Worm (Caenorhabditis elegans) whole organism, midembryonic: ENCODE results near the gene C17H11.6.

ENCODE experiments used
- T22C8.4 ChIP-seq: fragments of 200-800 bp; sonication (Bioruptor generic); IDR thresholded peaks from 2 replicates; pipeline ENCODE4 v1.3.6; 2022; ENCODE audit warnings: missing genetic modification characterization, missing compliant biosample characterization
- flt-1 ChIP-seq: fragments of 200-800 bp; sonication (Bioruptor generic); IDR thresholded peaks from 2 replicates; pipeline ENCODE4 v1.3.6; 2022; ENCODE audit warnings: missing genetic modification characterization, missing compliant biosample characterization
- med-1 ChIP-seq: sonication (generic microtip); optimal IDR thresholded peaks from 2 replicates; lab custom pipeline; 2017; ENCODE audit warnings: missing genetic modification characterization, mild to moderate bottlenecking, missing compliant biosample characterization, antibody characterized with exemption, missing genetic modification reagents; ENCODE audit not compliant: insufficient read depth
- ref-1 ChIP-seq: fragments of 200-800 bp; sonication (Bioruptor generic); conservative IDR thresholded peaks from 2 replicates; pipeline ENCODE4 v1.3.6; 2022; ENCODE audit warnings: missing genetic modification reagents, missing genetic modification characterization, missing compliant biosample characterization
- tab-1 ChIP-seq: fragments of 200-800 bp; sonication (Bioruptor generic); IDR thresholded peaks from 2 replicates; pipeline ENCODE4 v1.3.6; 2022; ENCODE audit warnings: missing genetic modification characterization, missing compliant biosample characterization
- ztf-23 ChIP-seq: fragments of 200-800 bp; sonication (Bioruptor generic); IDR thresholded peaks from 2 replicates; pipeline ENCODE4 v1.3.6; 2022; ENCODE audit warnings: missing genetic modification reagents, missing genetic modification characterization, missing compliant biosample characterization
- ztf-29 ChIP-seq: fragments of 200-800 bp; sonication (Bioruptor generic); IDR thresholded peaks from 2 replicates; pipeline ENCODE4 v1.3.6; 2022; ENCODE audit warnings: missing genetic modification reagents, missing genetic modification characterization, missing compliant biosample characterization

DNA sequence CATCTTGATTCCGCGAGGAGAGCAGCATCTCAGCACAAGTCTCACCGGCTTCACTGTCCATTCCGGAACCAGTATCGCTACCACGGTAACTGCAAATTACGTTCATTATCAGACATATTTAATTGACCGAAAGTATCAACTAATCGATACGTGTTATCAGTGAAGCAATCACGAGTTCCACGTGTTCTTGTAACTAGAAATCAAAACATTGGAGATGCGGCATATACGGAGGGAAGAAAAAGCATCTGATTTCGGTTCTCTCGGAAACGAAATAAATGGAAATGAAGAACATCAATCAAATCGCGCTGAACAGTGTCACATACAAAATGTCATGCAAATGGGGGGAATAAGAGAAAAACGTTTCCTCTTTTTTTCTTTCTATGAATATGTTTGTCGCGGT is 10.4 kb downstream of the C17H11.6 start:
- no peak for TF ChIP-seq ref-1
- TF ChIP-seq ztf-29 (GFP tag; lab: Robert Waterston, UW): no peak
- TF ChIP-seq med-1 (GFP tag; lab: Kevin White, UChicago): no peak
- no peak for TF ChIP-seq flt-1
- TF ChIP-seq tab-1: no peak
- TF ChIP-seq ztf-23: no peak
- no peak for TF ChIP-seq T22C8.4 (GFP tag; lab: Robert Waterston, UW)
